Fruit fly (Drosophila melanogaster) whole organism, wandering third instar larva: Measurements from ENCODE around the gene CG10479.

Source experiments
- GATAd ChIP-seq: sonication (Bioruptor generic); optimal IDR thresholded peaks from 2 replicates; lab custom pipeline; 2016; ENCODE audit warnings: missing biosample characterization, missing genetic modification characterization
- OdsH ChIP-seq: fragments of 200-800 bp; sonication (Bioruptor generic); optimal IDR thresholded peaks from 2 replicates; lab custom pipeline; 2016; ENCODE audit warnings: missing biosample characterization, mild to moderate bottlenecking, missing genetic modification characterization
- Rel ChIP-seq, 2 experiments: fragments of 200-800 bp; sonication (Bioruptor generic) in 1 of 2; optimal IDR thresholded peaks; 2 replicates in 1 of 2; 3 replicates in 1 of 2; lab custom pipeline; 2016 to 2019; ENCODE audit warnings: mild to moderate bottlenecking in 2 of 2, missing biosample characterization in 2 of 2, missing genetic modification characterization in 2 of 2, moderate library complexity in 1 of 2
- br ChIP-seq: fragments of 200-800 bp; sonication (Bioruptor generic); optimal IDR thresholded peaks from 2 replicates; lab custom pipeline; 2016; ENCODE audit warnings: missing biosample characterization, missing genetic modification characterization
- brk ChIP-seq: fragments of 200-800 bp; sonication (Bioruptor generic); optimal IDR thresholded peaks from 2 replicates; lab custom pipeline; 2016; ENCODE audit warnings: missing biosample characterization, mild to moderate bottlenecking, missing genetic modification characterization
- fru ChIP-seq: fragments of 200-800 bp; sonication (Bioruptor generic); optimal IDR thresholded peaks from 3 replicates; lab custom pipeline; 2016; ENCODE audit warnings: missing biosample characterization, mild to moderate bottlenecking, missing genetic modification characterization
- pan ChIP-seq: fragments of >200 bp; optimal IDR thresholded peaks from 2 replicates; lab custom pipeline; 2017
- psq ChIP-seq: fragments of 200-800 bp; sonication (Bioruptor generic); optimal IDR thresholded peaks from 3 replicates; lab custom pipeline; 2017; ENCODE audit warnings: missing biosample characterization, mild to moderate bottlenecking, missing genetic modification characterization, moderate library complexity
- rgr ChIP-seq: fragments of 200-800 bp; sonication (Bioruptor generic); optimal IDR thresholded peaks from 3 replicates; lab custom pipeline; 2016; ENCODE audit warnings: missing biosample characterization, mild to moderate bottlenecking, missing genetic modification characterization
- sv ChIP-seq: fragments of 200-800 bp; sonication (Bioruptor generic); optimal IDR thresholded peaks from 3 replicates; lab custom pipeline; 2016; ENCODE audit warnings: missing biosample characterization, missing genetic modification characterization
- usp ChIP-seq: fragments of >200 bp; optimal IDR thresholded peaks from 2 replicates; lab custom pipeline; 2017; ENCODE audit warnings: missing biosample characterization, missing genetic modification characterization

dm6 chr3L:5987637-5988036, 11.8 kb upstream of the CG10479 start:
- TF ChIP-seq pan (lab: Kevin White, UChicago): no peak
- TF ChIP-seq sv (GFP tag; lab: Kevin White, UChicago): no peak
- TF ChIP-seq Rel (GFP tag; optimal IDR thresholded peaks at IDR 0.05; lab: Kevin White, UChicago): no peak
- TF ChIP-seq Rel (tag; optimal IDR thresholded peaks at IDR 0.05; lab: Kevin White, UChicago): no peak
- no peak for TF ChIP-seq brk (GFP tag; lab: Kevin White, UChicago)
- TF ChIP-seq br (GFP tag; lab: Kevin White, UChicago): no peak
- no peak for TF ChIP-seq usp (GFP tag; lab: Kevin White, UChicago)
- TF ChIP-seq fru (GFP tag; lab: Kevin White, UChicago): no peak
- TF ChIP-seq OdsH (GFP tag; lab: Kevin White, UChicago): no peak
- TF ChIP-seq psq: no peak
- no peak for TF ChIP-seq GATAd (GFP tag; lab: Kevin White, UChicago)
- no peak for TF ChIP-seq rgr (GFP tag; lab: Kevin White, UChicago)
